Fruit fly (Drosophila melanogaster) whole organism: Measurements from ENCODE around the gene Zasp67.

Experiments
- CG8478 ChIP-seq: fragments of >200 bp; optimal IDR thresholded peaks from 2 replicates; lab custom pipeline; 2018; ENCODE audit warnings: inconsistent platforms
- Dll ChIP-seq: fragments of >200 bp; optimal IDR thresholded peaks from 2 replicates; lab custom pipeline; 2017

DNA sequence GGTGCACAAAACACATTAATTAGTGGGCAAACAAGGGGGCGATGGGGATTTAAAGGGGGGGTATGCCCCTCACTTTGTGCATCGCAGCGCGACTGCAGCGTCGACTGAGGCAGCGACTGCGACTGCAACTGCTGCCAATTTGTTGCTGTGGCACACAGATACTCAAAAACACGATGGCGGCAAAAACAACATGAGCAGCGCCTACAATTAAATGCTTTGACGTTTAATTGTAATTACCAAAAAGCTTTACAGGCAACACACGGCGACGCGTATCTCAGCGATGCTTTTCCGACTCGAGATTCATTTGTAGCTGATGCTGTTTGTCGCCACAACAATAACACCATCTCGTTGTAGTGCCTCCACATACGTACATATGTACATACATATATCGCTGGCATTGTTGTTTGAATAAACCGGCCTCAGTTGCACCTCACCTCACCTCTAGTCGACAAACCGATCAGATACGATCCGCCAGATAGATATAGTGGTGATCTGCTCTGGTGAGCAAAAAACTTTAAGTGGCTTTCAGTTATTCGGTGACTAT is 23.7 kb upstream of the Zasp67 start:
- TF ChIP-seq CG8478 (lab: Kevin White, UChicago) (no peak), Dll (lab: Kevin White, UChicago) (no peak)
